Worm (Caenorhabditis elegans): ENCODE measurements around the gene skr-4.
A peak's percentile ranks its signal among the peaks of the same experiment; 100 is the strongest.

The skr-4 gene

DNA sequence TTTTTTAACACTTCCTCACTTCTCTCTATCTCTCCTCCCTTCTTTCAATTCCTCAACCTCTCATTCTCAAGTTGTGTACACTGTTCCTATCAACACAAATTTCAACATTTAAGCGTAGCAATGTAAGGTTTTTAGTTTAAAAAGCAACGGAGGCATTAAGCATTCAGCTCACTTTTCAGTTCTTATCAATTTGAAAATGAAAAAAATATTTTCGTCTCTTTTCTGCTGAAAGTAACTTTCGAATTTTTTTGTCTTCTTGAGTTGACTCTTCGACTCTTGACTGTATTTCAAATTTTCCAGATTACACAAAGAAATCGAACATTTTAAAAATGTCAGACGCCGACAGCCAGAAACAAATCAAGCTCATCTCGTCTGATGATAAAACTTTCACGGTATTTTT lies at the start of gene skr-4:
TSS of gene skr-4 (plus strand) at position 301 of the 400 bp plus-strand sequence.
- TF ChIP-seq elt-3 (tag; optimal IDR thresholded peaks at IDR 0.05) (no peak), tbx-8 (GFP tag; optimal IDR thresholded peaks at IDR 0.05) (no peak), mep-1 (tag; optimal IDR thresholded peaks at IDR 0.05) (no peak), mab-5 (tag; optimal IDR thresholded peaks at IDR 0.05) (no peak), drap-1 (GFP tag; optimal IDR thresholded peaks at IDR 0.05) (no peak), blmp-1 (tag; optimal IDR thresholded peaks at IDR 0.05) (no peak), ceh-39 (tag; optimal IDR thresholded peaks at IDR 0.05) (no peak), sptf-1 (tag; optimal IDR thresholded peaks at IDR 0.05) (no peak), lsy-2 (tag; optimal IDR thresholded peaks at IDR 0.05) (no peak)

DNA sequence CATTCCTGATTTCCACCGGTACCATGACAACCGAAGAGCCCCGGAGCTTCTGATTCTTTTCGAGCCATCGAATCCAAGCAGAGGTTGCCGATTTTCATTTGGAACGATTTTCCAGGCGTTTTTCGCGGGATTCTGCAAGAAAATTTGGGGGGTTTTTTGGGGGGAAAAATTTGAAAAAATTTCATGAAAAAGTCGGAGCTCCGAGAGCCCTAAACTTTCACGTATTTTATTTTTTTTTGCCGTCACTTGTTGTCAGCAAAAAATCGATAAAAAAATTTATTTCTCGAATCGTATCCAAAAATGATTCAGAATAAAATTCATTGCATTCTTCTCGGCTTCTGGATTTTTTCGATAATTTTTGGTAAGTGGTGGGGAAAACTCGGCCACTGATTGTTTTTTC lies 41.1 kb upstream of the skr-4 start, which contains the start of gene Y116F11B.13:
TSS of gene Y116F11B.13 (plus strand) at position 301 of the 400 bp plus-strand sequence.
- TF ChIP-seq unc-120 (tag; optimal IDR thresholded peaks at IDR 0.05; ENCODE audit: poor library complexity, severe bottlenecking) (no peak), ceh-39 (tag; optimal IDR thresholded peaks at IDR 0.05) (no peak), mab-5 (tag; optimal IDR thresholded peaks at IDR 0.05) (no peak), cnd-1 (tag; optimal IDR thresholded peaks at IDR 0.05) (no peak), bed-3 (GFP tag; optimal IDR thresholded peaks at IDR 0.05) (no peak), pha-4 (tag; optimal IDR thresholded peaks at IDR 0.05) (no peak), elt-1 (tag; optimal IDR thresholded peaks at IDR 0.05; ENCODE audit: borderline replicate concordance, insufficient read depth) (no peak), nhr-237 (tag; optimal IDR thresholded peaks at IDR 0.05) (no peak)

DNA sequence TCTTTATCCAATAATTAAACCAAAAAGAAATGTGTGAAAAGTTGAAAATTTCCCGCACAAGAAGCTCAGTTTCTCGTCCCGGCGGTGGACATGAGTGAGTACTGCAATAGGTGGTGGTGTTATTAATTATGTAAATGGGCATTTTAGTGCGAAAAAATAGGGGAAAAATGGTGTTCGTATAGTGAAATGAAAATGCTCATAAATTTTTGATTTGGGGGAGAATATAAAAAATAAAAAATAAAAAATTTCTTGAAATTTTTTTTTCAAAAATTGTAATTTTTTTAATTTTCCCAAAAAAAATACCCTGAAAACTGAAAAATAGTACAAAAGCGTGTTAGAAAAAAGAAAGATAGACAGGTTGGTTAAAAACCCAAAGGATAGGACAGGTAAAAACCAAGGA lies 28.8 kb upstream of the skr-4 start, which contains the start of gene gly-4:
TSS of gene gly-4 (minus strand) at position 101 of the 400 bp plus-strand sequence.
- no peak for TF ChIP-seq lsy-2 (tag; optimal IDR thresholded peaks at IDR 0.05)
- no peak for TF ChIP-seq lin-13 (tag; optimal IDR thresholded peaks at IDR 0.05)
- TF ChIP-seq ceh-43 (GFP tag; optimal IDR thresholded peaks at IDR 0.05), result no peak
- no peak for TF ChIP-seq ceh-39 (tag; optimal IDR thresholded peaks at IDR 0.05)
- TF ChIP-seq ceh-83 (GFP tag; optimal IDR thresholded peaks at IDR 0.05), result no peak
- no peak for TF ChIP-seq M03D4.4 (tag; optimal IDR thresholded peaks at IDR 0.05)

DNA sequence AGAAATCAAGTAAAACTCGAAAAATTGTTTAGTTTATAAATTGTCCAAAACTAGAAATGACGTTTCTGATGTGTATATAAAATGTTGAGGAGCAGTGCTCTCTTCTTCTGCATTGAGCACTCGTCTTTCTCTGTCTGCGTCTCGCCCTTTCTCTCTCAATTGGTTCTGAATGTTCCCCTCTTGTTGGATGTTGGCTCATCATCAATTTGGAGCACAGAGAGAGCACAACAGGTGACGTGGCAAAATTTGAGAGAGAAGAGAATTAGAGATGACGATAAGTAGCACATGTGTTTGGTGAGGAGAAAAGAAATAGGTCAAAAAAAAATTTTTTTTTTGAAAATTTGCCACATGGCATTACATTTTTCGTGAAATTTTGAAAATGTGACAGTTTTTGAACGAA lies 26.5 kb upstream of the skr-4 start:
- TF ChIP-seq lin-13 (tag; optimal IDR thresholded peaks at IDR 0.05), result no peak
- TF ChIP-seq lsy-2 (tag; optimal IDR thresholded peaks at IDR 0.05), result peak; percentile 25
- no peak for TF ChIP-seq zip-8 (tag; optimal IDR thresholded peaks at IDR 0.05)
- TF ChIP-seq unc-120 (tag; optimal IDR thresholded peaks at IDR 0.05; ENCODE audit: poor library complexity, severe bottlenecking), result peak; percentile 83
- TF ChIP-seq mab-5 (tag; optimal IDR thresholded peaks at IDR 0.05), result peak; percentile 43
- TF ChIP-seq M03D4.4 (tag; optimal IDR thresholded peaks at IDR 0.05), result no peak
- peak; percentile 77 for TF ChIP-seq unc-62 (GFP tag; optimal IDR thresholded peaks at IDR 0.05)
- TF ChIP-seq mls-2 (tag; optimal IDR thresholded peaks at IDR 0.05), result no peak
- TF ChIP-seq sptf-1 (tag; optimal IDR thresholded peaks at IDR 0.05), result no peak
- TF ChIP-seq mep-1 (tag; optimal IDR thresholded peaks at IDR 0.05), result peak; percentile 50
- peak; percentile 64 for TF ChIP-seq ces-1 (GFP tag; optimal IDR thresholded peaks at IDR 0.05)
- TF ChIP-seq bed-3 (GFP tag; optimal IDR thresholded peaks at IDR 0.05), result no peak
- TF ChIP-seq tbx-8 (GFP tag; optimal IDR thresholded peaks at IDR 0.05), result no peak
- TF ChIP-seq sem-2 (GFP tag; optimal IDR thresholded peaks at IDR 0.05), result no peak
- no peak for TF ChIP-seq nhr-12 (tag; optimal IDR thresholded peaks at IDR 0.05)
- no peak for TF ChIP-seq elt-3 (tag; optimal IDR thresholded peaks at IDR 0.05)
- TF ChIP-seq ceh-43 (GFP tag; optimal IDR thresholded peaks at IDR 0.05), result no peak
- TF ChIP-seq blmp-1 (tag; optimal IDR thresholded peaks at IDR 0.05), result no peak
- no peak for TF ChIP-seq pha-4 (tag; optimal IDR thresholded peaks at IDR 0.05)
- TF ChIP-seq drap-1 (GFP tag; optimal IDR thresholded peaks at IDR 0.05), result no peak
- TF ChIP-seq ztf-11 (tag; optimal IDR thresholded peaks at IDR 0.05), result no peak
- peak; percentile 100 for TF ChIP-seq hlh-1 (tag; optimal IDR thresholded peaks at IDR 0.05)
- TF ChIP-seq elt-1 (tag; optimal IDR thresholded peaks at IDR 0.05; ENCODE audit: borderline replicate concordance, insufficient read depth), result no peak
- no peak for TF ChIP-seq ham-2 (GFP tag; optimal IDR thresholded peaks at IDR 0.05)
- no peak for TF ChIP-seq snpc-4 (tag; optimal IDR thresholded peaks at IDR 0.05)

DNA sequence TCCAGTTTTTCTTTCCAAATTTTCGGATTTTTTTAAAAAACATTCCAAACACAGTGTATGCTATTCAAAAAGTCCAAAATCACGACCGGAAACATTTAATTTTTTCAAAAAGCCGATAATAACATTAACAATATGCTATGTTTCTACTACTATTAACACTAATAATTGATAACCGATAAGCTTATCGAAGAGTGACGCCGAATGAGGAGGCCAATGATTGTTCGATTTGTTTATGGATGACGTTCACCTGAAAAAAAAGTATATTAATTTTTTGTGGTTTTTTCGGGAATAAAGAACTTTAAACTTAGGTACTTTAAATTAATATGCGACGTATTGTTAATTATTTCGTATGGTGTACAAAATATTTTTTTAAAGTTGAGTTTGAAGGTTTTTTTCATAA lies 26.0 kb upstream of the skr-4 start:
- TF ChIP-seq mep-1 (tag; optimal IDR thresholded peaks at IDR 0.05), result no peak
- no peak for TF ChIP-seq ceh-43 (GFP tag; optimal IDR thresholded peaks at IDR 0.05)
- TF ChIP-seq unc-120 (tag; optimal IDR thresholded peaks at IDR 0.05; ENCODE audit: poor library complexity, severe bottlenecking), result no peak
- no peak for TF ChIP-seq snpc-4 (tag; optimal IDR thresholded peaks at IDR 0.05)
- no peak for TF ChIP-seq elt-3 (tag; optimal IDR thresholded peaks at IDR 0.05)
